Worm (Caenorhabditis elegans) whole organism, L2 larva: ENCODE results near the gene K07H8.8.

Experiments
- R02D3.7 ChIP-seq: fragments of 150-350 bp; optimal IDR thresholded peaks from 2 replicates; lab custom pipeline; 2014; ENCODE audit warnings: missing biosample characterization, missing genetic modification characterization
- ceh-16 ChIP-seq: fragments of 150-350 bp; optimal IDR thresholded peaks from 2 replicates; lab custom pipeline; 2014; ENCODE audit warnings: missing biosample characterization, missing genetic modification characterization
- lin-13 ChIP-seq: fragments of 150-350 bp; optimal IDR thresholded peaks from 2 replicates; lab custom pipeline; 2014; ENCODE audit warnings: missing biosample characterization, missing genetic modification reagents, missing genetic modification characterization
- nhr-23 ChIP-seq: fragments of 150-350 bp; optimal IDR thresholded peaks from 2 replicates; lab custom pipeline; 2014; ENCODE audit warnings: missing biosample characterization, missing genetic modification reagents, missing genetic modification characterization
- unc-55 ChIP-seq: fragments of 150-350 bp; sonication (generic microtip); optimal IDR thresholded peaks from 3 replicates; lab custom pipeline; 2014; ENCODE audit warnings: missing biosample characterization, missing genetic modification reagents, missing genetic modification characterization

DNA sequence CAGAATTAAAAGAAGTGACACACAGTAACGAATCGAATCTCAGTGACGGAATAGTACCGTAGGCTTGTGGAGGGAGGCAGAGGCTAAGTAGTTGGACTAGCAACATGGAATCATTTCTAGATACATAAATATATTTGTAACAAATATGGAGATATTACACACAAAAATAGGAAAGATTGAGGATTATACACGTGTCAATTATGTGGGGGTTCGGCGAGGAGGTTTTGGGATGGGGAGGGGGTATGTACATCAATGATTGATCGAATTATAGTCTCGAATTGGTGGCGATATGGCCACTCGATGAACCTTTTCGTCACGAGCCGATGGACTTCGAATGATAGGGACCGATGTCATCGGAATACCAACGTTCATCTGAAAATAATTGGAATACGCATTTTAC, 39.2 kb upstream of the K07H8.8 start:
- TF ChIP-seq lin-13 (GFP tag; lab: Kevin White, UChicago) (no peak), unc-55 (GFP tag; lab: Kevin White, UChicago) (no peak), R02D3.7 (no peak), ceh-16 (tag; lab: Kevin White, UChicago) (no peak), nhr-23 (no peak)
